Worm (Caenorhabditis elegans) whole organism, midembryonic: Measurements from ENCODE around the gene srj-45.

Experiments used
- T22C8.4 ChIP-seq: fragments of 200-800 bp; sonication (Bioruptor generic); IDR thresholded peaks from 2 replicates; pipeline ENCODE4 v1.3.6; 2022; ENCODE audit warnings: missing genetic modification characterization, missing compliant biosample characterization
- cog-1 ChIP-seq: sonication (generic microtip); optimal IDR thresholded peaks from 2 replicates; lab custom pipeline; 2016; ENCODE audit warnings: missing genetic modification characterization, missing compliant biosample characterization
- flt-1 ChIP-seq: fragments of 200-800 bp; sonication (Bioruptor generic); IDR thresholded peaks from 2 replicates; pipeline ENCODE4 v1.3.6; 2022; ENCODE audit warnings: missing genetic modification characterization, missing compliant biosample characterization
- klf-2 ChIP-seq: fragments of 200-800 bp; sonication (Bioruptor generic); conservative IDR thresholded peaks from 2 replicates; pipeline ENCODE4 v1.3.6; 2022; ENCODE audit warnings: missing genetic modification reagents, missing genetic modification characterization, missing compliant biosample characterization
- med-1 ChIP-seq: sonication (generic microtip); optimal IDR thresholded peaks from 2 replicates; lab custom pipeline; 2017; ENCODE audit warnings: missing genetic modification characterization, mild to moderate bottlenecking, missing compliant biosample characterization, antibody characterized with exemption, missing genetic modification reagents; ENCODE audit not compliant: insufficient read depth
- ref-1 ChIP-seq: fragments of 200-800 bp; sonication (Bioruptor generic); conservative IDR thresholded peaks from 2 replicates; pipeline ENCODE4 v1.3.6; 2022; ENCODE audit warnings: missing genetic modification reagents, missing genetic modification characterization, missing compliant biosample characterization
- tab-1 ChIP-seq: fragments of 200-800 bp; sonication (Bioruptor generic); IDR thresholded peaks from 2 replicates; pipeline ENCODE4 v1.3.6; 2022; ENCODE audit warnings: missing genetic modification characterization, missing compliant biosample characterization

DNA sequence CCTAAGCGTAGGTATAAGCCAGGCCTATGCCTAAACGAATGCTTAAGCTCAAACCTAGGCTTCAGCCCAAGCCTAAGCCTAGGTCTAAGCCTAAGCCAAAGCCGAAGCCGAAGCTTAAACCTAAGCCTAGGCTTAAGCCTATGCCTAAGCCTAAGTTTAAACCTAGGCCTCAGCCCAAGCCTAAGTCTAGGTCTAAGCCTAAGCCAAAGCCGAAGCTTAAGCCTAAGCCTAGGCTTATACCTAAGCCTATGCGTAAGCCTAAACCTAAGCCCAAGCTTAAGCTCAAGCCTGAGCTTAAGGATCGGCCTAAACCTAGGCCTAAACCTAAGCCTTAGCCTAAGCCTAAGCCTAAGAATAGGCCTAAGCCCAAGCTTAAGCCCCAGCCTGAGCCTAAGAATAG is 10.4 kb downstream of the srj-45 start:
- TF ChIP-seq flt-1 (GFP tag; lab: Robert Waterston, UW) (no peak), med-1 (GFP tag; lab: Kevin White, UChicago) (no peak), ref-1 (no peak), klf-2 (GFP tag; lab: Robert Waterston, UW) (no peak), T22C8.4 (GFP tag; lab: Robert Waterston, UW) (no peak), tab-1 (no peak), cog-1 (tag; lab: Kevin White, UChicago) (no peak)
